Worm (Caenorhabditis elegans) whole organism, L4 larva: ENCODE measurements around the gene T14G8.3.

Experiments
- F26F4.8 ChIP-seq: fragments of 200-800 bp; sonication (Bioruptor generic); conservative IDR thresholded peaks from 2 replicates; pipeline ENCODE4 v1.3.6; 2022; ENCODE audit warnings: missing genetic modification characterization, missing compliant biosample characterization
- F44E2.7 ChIP-seq: fragments of 200-800 bp; sonication (Bioruptor generic); IDR thresholded peaks from 2 replicates; pipeline ENCODE4 v2.1.2; 2022; ENCODE audit warnings: missing genetic modification characterization, missing compliant biosample characterization
- Y75B8A.6 ChIP-seq: fragments of 200-800 bp; sonication (Bioruptor generic); IDR thresholded peaks from 2 replicates; pipeline ENCODE4 v1.3.6; 2022; ENCODE audit warnings: missing genetic modification reagents, missing genetic modification characterization, missing compliant biosample characterization
- aha-1 ChIP-seq: fragments of 150-350 bp; peaks from one replicate; lab custom pipeline; 2014; ENCODE audit warnings: missing biosample characterization, missing genetic modification characterization
- ama-1 ChIP-seq: fragments of 150-350 bp; optimal IDR thresholded peaks from 2 replicates; lab custom pipeline; 2014; ENCODE audit warnings: inconsistent platforms, mixed read lengths
- ceh-28 ChIP-seq: fragments of 150-350 bp; optimal IDR thresholded peaks from 2 replicates; lab custom pipeline; 2014; ENCODE audit warnings: missing biosample characterization, missing genetic modification reagents, missing genetic modification characterization
- ceh-32 ChIP-seq: sonication (generic microtip); optimal IDR thresholded peaks from 2 replicates; lab custom pipeline; 2016; ENCODE audit warnings: mild to moderate bottlenecking, missing genetic modification characterization, missing compliant biosample characterization; ENCODE audit not compliant: poor library complexity
- ctbp-1 ChIP-seq: fragments of 200-800 bp; sonication (Bioruptor generic); IDR thresholded peaks from 2 replicates; pipeline ENCODE4 v1.3.6; 2022; ENCODE audit warnings: missing genetic modification reagents, missing genetic modification characterization, missing compliant biosample characterization
- daf-16 ChIP-seq, 3 experiments: sonication (generic microtip); optimal IDR thresholded peaks; 2 replicates each; lab custom pipeline; 2016 to 2017; ENCODE audit warnings: missing genetic modification characterization in 3 of 3, missing genetic modification reagents in 3 of 3, mild to moderate bottlenecking in 2 of 3, missing compliant biosample characterization in 2 of 3, missing biosample characterization in 1 of 3, moderate library complexity in 1 of 3
- dmd-8 ChIP-seq: fragments of 200-800 bp; sonication (Bioruptor generic); IDR thresholded peaks from 2 replicates; pipeline ENCODE4 v1.3.6; 2022; ENCODE audit warnings: missing genetic modification characterization, missing compliant biosample characterization
- duxl-1 ChIP-seq: sonication (generic microtip); optimal IDR thresholded peaks from 2 replicates; lab custom pipeline; 2016; ENCODE audit warnings: mild to moderate bottlenecking, missing genetic modification characterization, moderate library complexity, missing compliant biosample characterization; ENCODE audit not compliant: poor library complexity
- hlh-11 ChIP-seq: fragments of 200-800 bp; sonication (Bioruptor generic); optimal IDR thresholded peaks from 2 replicates; lab custom pipeline; 2018; ENCODE audit warnings: mild to moderate bottlenecking, missing genetic modification characterization, missing compliant biosample characterization
- hmg-1.1 ChIP-seq: fragments of 200-800 bp; sonication (Bioruptor generic); IDR thresholded peaks from 2 replicates; pipeline ENCODE4 v1.3.6; 2022; ENCODE audit warnings: missing genetic modification reagents, missing genetic modification characterization, missing compliant biosample characterization
- lim-7 ChIP-seq: fragments of 200-800 bp; sonication (Bioruptor generic); IDR thresholded peaks from 2 replicates; pipeline ENCODE4 v1.3.6; 2022; ENCODE audit warnings: missing genetic modification characterization, missing compliant biosample characterization
- mxl-2 ChIP-seq: fragments of 200-800 bp; sonication (Bioruptor generic); conservative IDR thresholded peaks from 2 replicates; pipeline ENCODE4 v1.3.6; 2022; ENCODE audit warnings: missing genetic modification reagents, missing genetic modification characterization, missing compliant biosample characterization
- nhr-10 ChIP-seq: fragments of 150-350 bp; optimal IDR thresholded peaks from 2 replicates; lab custom pipeline; 2014; ENCODE audit warnings: missing biosample characterization, missing genetic modification characterization
- nhr-11 ChIP-seq: fragments of 150-350 bp; optimal IDR thresholded peaks from 2 replicates; lab custom pipeline; 2014; ENCODE audit warnings: missing biosample characterization, missing genetic modification characterization
- nhr-28 ChIP-seq: fragments of 150-350 bp; optimal IDR thresholded peaks from 2 replicates; lab custom pipeline; 2014; ENCODE audit warnings: missing biosample characterization, missing genetic modification characterization
- nhr-41 ChIP-seq: fragments of 200-800 bp; sonication (Bioruptor generic); IDR thresholded peaks from 2 replicates; pipeline ENCODE4 v1.3.6; 2022; ENCODE audit warnings: missing genetic modification reagents, missing genetic modification characterization, missing compliant biosample characterization
- pha-4 ChIP-seq, 2 experiments: fragments of 150-350 bp in 1 of 2; fragments of 200-800 bp in 1 of 2; sonication (Bioruptor generic) in 1 of 2; IDR thresholded peaks in 1 of 2; optimal IDR thresholded peaks in 1 of 2; 2 replicates each; pipeline versions ENCODE4 v1.3.6 to Lab custom; 2014 to 2022; ENCODE audit warnings: missing genetic modification characterization in 2 of 2, missing genetic modification reagents in 2 of 2, missing biosample characterization in 1 of 2, missing compliant biosample characterization in 1 of 2
- pqm-1 ChIP-seq: sonication (generic microtip); optimal IDR thresholded peaks from 2 replicates; lab custom pipeline; 2017; ENCODE audit warnings: missing biosample characterization, missing genetic modification characterization
- rbr-2 ChIP-seq: sonication (generic microtip); optimal IDR thresholded peaks from 2 replicates; lab custom pipeline; 2016; ENCODE audit warnings: missing genotype, missing genetic modification characterization, missing compliant biosample characterization
- snpc-1.2 ChIP-seq: fragments of 200-800 bp; sonication (Bioruptor generic); IDR thresholded peaks from 2 replicates; pipeline ENCODE4 v1.3.6; 2022; ENCODE audit warnings: missing genetic modification reagents, missing genetic modification characterization, missing compliant biosample characterization
- spr-3 ChIP-seq: fragments of 200-800 bp; sonication (Bioruptor generic); optimal IDR thresholded peaks from 2 replicates; lab custom pipeline; 2018; ENCODE audit warnings: mild to moderate bottlenecking, missing genetic modification characterization, missing compliant biosample characterization
- unc-62 ChIP-seq, 3 experiments: fragments of 150-350 bp in 1 of 3; sonication (generic microtip); optimal IDR thresholded peaks in 2 of 3; peaks in 1 of 3; 1 replicate in 1 of 3; 2 replicates in 2 of 3; lab custom pipeline; 2014 to 2017; ENCODE audit warnings: missing biosample characterization in 3 of 3, missing genetic modification characterization in 3 of 3, missing genetic modification reagents in 3 of 3, missing genotype in 1 of 3
- vab-7 ChIP-seq: fragments of 200-800 bp; sonication (Bioruptor generic); IDR thresholded peaks from 2 replicates; pipeline ENCODE4 v1.3.6; 2022; ENCODE audit warnings: missing genetic modification reagents, missing genetic modification characterization, missing compliant biosample characterization
- zfp-2 ChIP-seq: sonication (generic microtip); optimal IDR thresholded peaks from 2 replicates; lab custom pipeline; 2016; ENCODE audit warnings: mild to moderate bottlenecking, missing genetic modification characterization, missing compliant biosample characterization
- zip-11 ChIP-seq: fragments of 200-800 bp; sonication (Bioruptor generic); IDR thresholded peaks from 2 replicates; pipeline ENCODE4 v1.3.6; 2022; ENCODE audit warnings: missing genetic modification characterization, missing compliant biosample characterization

T14G8.3 gene

ce11 chrX:12819512-12819911 is 41.5 kb upstream of the T14G8.3 start:
- no peak for TF ChIP-seq daf-16 (GFP tag; optimal IDR thresholded peaks at IDR 0.05; lab: Kevin White, UChicago)
- TF ChIP-seq daf-16 (tag; optimal IDR thresholded peaks at IDR 0.05; lab: Kevin White, UChicago), result peak; percentile 75
- TF ChIP-seq duxl-1 (tag; lab: Kevin White, UChicago), result no peak
- no peak for TF ChIP-seq nhr-10 (tag; lab: Kevin White, UChicago)
- TF ChIP-seq nhr-28 (tag; lab: Kevin White, UChicago), result peak; percentile 62
- no peak for TF ChIP-seq F26F4.8
- no peak for TF ChIP-seq nhr-11
- TF ChIP-seq Y75B8A.6 (GFP tag; lab: Robert Waterston, UW), result no peak
- no peak for TF ChIP-seq zfp-2 (tag; lab: Kevin White, UChicago)
- TF ChIP-seq pqm-1 (tag; lab: Kevin White, UChicago), result peak; percentile 32
- no peak for TF ChIP-seq F44E2.7 (GFP tag; lab: Robert Waterston, UW)
- no peak for TF ChIP-seq hmg-1.1 (GFP tag; lab: Robert Waterston, UW)

- no peak for TF ChIP-seq ceh-32 (tag; lab: Kevin White, UChicago)
- TF ChIP-seq spr-3 (GFP tag; lab: Kevin White, UChicago), result no peak
- TF ChIP-seq hmg-1.1 (GFP tag; lab: Robert Waterston, UW), result no peak
- no peak for TF ChIP-seq ctbp-1 (GFP tag; lab: Robert Waterston, UW)
- TF ChIP-seq nhr-28 (tag; lab: Kevin White, UChicago), result peak; percentile 6
- TF ChIP-seq zip-11 (GFP tag; lab: Robert Waterston, UW), result no peak
- no peak for TF ChIP-seq dmd-8
- TF ChIP-seq rbr-2 (tag; lab: Kevin White, UChicago), result no peak
- TF ChIP-seq ceh-28 (tag; lab: Kevin White, UChicago), result no peak
- TF ChIP-seq unc-62 (GFP tag; optimal IDR thresholded peaks at IDR 0.05 in 1 of 2; lab: Kevin White, UChicago), result peak in 1 of 2 experiments; percentile 39
- no peak for TF ChIP-seq unc-62 (tag; optimal IDR thresholded peaks at IDR 0.05; lab: Kevin White, UChicago)
Measured at ce11 chrX:12825174-12825573, 35.9 kb upstream of the T14G8.3 start.

- TF ChIP-seq unc-62 (GFP tag; optimal IDR thresholded peaks at IDR 0.05 in 1 of 2; lab: Kevin White, UChicago) (peak in 1 of 2 experiments; percentile 97), unc-62 (tag; optimal IDR thresholded peaks at IDR 0.05; lab: Kevin White, UChicago) (no peak), ceh-28 (tag; lab: Kevin White, UChicago) (no peak), ama-1 (no peak), lim-7 (no peak)
Measured at ce11 chrX:12826782-12827181, 34.3 kb upstream of the T14G8.3 start.

- TF ChIP-seq zip-11 (GFP tag; lab: Robert Waterston, UW), result no peak
- peak; percentile 52 for TF ChIP-seq aha-1 (tag; lab: Kevin White, UChicago)
- TF ChIP-seq snpc-1.2 (GFP tag; lab: Robert Waterston, UW), result no peak
- peak in 1 of 2 experiments; percentile 97 for TF ChIP-seq unc-62 (GFP tag; optimal IDR thresholded peaks at IDR 0.05 in 1 of 2; lab: Kevin White, UChicago)
- TF ChIP-seq unc-62 (tag; optimal IDR thresholded peaks at IDR 0.05; lab: Kevin White, UChicago), result no peak
- TF ChIP-seq, all 104 proteins: peak for 2
Measured at ce11 chrX:12827741-12828408, 33.2 kb upstream of the T14G8.3 start.

- no peak for TF ChIP-seq vab-7 (GFP tag; lab: Robert Waterston, UW)
- no peak for TF ChIP-seq pha-4 (GFP tag; IDR thresholded peaks at IDR 0.05; lab: Robert Waterston, UW)
- no peak for TF ChIP-seq pha-4 (tag; optimal IDR thresholded peaks at IDR 0.05; lab: Kevin White, UChicago)
- TF ChIP-seq mxl-2 (GFP tag; lab: Robert Waterston, UW), result no peak
- no peak for TF ChIP-seq rbr-2 (tag; lab: Kevin White, UChicago)
- TF ChIP-seq unc-62 (GFP tag; optimal IDR thresholded peaks at IDR 0.05 in 1 of 2; lab: Kevin White, UChicago), result peak in 1 of 2 experiments; percentile 97
- no peak for TF ChIP-seq unc-62 (tag; optimal IDR thresholded peaks at IDR 0.05; lab: Kevin White, UChicago)
- TF ChIP-seq daf-16 (GFP tag; optimal IDR thresholded peaks at IDR 0.05; lab: Kevin White, UChicago), result no peak
- no peak for TF ChIP-seq daf-16 (tag; optimal IDR thresholded peaks at IDR 0.05; lab: Kevin White, UChicago)
- TF ChIP-seq, all 104 proteins: peak for 1
Measured at ce11 chrX:12829055-12829454, 32.0 kb upstream of the T14G8.3 start.

ce11 chrX:12834848-12835247 is 26.2 kb upstream of the T14G8.3 start:
- TF ChIP-seq nhr-41 (GFP tag; lab: Robert Waterston, UW) (no peak), nhr-28 (tag; lab: Kevin White, UChicago) (peak; percentile 53), hlh-11 (tag; lab: Kevin White, UChicago) (peak; percentile 37)
- TF ChIP-seq, all 104 proteins: peak for 2
